Worm (Caenorhabditis elegans) whole organism, L4/young adult: ENCODE results near the gene nhr-25.

Experiments used
- W03F9.2 ChIP-seq: fragments of 150-350 bp; optimal IDR thresholded peaks from 2 replicates; lab custom pipeline; 2014; ENCODE audit warnings: missing biosample characterization, missing genetic modification characterization
- dao-5 ChIP-seq: sonication (generic microtip); optimal IDR thresholded peaks from 2 replicates; lab custom pipeline; 2016; ENCODE audit warnings: missing genotype, missing genetic modification characterization, moderate library complexity, missing compliant biosample characterization
- him-1 ChIP-seq: sonication (generic microtip); optimal IDR thresholded peaks from 2 replicates; lab custom pipeline; 2016; ENCODE audit warnings: missing genotype, missing genetic modification reagents, missing genetic modification characterization, missing compliant biosample characterization

nhr-25 gene

DNA sequence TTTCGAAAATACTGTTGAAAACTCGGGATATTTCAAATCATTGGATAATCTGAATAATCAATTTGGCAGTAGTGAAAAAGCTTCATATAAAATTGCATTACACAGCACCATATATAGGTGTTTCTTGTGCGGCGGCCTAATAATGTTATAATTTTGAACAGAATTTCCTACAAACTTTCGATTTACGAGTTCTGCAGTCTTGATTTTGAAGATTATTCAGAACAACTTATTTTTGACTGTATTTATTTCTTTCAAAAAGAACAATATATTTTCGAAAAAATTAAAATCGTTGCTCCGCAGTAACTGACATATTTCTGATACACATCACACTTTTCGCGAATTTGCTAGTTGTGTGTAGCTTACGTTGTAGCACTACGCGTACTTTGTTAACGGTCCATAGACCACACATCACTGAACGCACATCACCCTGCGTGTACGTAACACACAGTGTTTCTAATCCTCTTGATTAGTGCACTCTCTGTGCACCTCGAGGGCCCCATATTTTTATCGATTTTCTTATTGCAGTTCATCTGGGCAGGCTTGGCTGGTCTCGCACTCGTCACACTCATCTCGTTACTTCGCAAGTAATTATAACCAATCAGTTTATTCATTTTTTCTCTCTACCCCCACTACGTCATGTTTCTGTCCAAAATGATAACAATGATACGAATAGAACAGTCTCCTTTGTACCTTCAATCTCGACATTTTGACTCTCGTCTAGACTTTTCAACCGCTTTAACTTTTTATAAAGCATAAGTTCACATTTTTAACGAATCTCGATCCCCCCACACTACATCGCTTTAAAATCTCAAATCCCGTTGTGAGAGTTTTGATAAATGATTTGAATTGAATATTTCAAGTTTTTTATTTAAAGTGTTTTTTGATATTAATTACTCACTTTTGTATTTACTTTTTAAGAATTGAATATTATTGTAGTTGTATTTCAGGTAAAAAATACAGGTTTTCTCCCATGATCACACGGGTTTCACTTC lies 17.5 kb upstream of the nhr-25 start, which contains the start of the genes F11C1.1 and vwa-8:
TSS of gene F11C1.1 (minus strand) at position 51 of the 992 bp plus-strand sequence.
TSS of gene vwa-8 (plus strand) at position 942 of the 992 bp plus-strand sequence.
- TF ChIP-seq dao-5: no peak
- TF ChIP-seq W03F9.2: no peak
- TF ChIP-seq him-1: no peak

DNA sequence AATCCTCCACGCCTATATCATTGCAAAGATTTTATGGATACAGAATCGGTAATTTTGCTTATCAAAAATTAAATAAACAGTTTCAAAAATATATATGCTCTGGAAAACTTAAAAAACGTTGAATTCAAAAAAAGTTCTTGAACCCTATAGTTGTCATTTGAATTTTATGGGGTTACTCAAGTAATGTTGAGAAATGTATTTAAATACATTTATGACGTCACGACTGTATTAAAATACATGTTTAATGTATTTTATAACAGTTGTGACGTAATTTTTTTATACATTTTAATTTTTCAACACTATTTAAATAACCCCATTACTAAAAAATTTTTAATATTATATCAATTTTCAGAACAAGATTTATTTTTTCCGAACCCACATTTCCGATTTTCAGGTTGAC lies 12.1 kb upstream of the nhr-25 start:
- TF ChIP-seq dao-5: no peak
- no peak for TF ChIP-seq him-1
- no peak for TF ChIP-seq W03F9.2

DNA sequence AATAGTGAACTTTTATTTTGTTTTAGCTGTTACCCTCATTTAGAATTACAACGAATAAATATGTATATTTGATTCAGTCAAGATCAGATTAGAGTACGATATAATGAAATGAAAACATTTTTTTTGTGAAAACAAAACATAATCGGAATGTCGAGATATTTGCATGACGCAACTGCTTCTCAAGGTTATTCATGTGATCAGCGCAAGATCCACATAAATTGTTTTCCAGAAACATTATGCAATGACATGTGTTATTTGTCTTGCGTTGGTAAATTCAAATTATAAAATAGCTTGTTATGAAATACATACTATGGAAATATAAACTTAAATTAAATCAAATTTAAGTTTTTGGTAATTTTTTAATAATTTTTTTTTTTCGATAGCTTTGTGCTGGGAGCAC lies 8.7 kb upstream of the nhr-25 start:
- TF ChIP-seq W03F9.2: no peak
- no peak for TF ChIP-seq dao-5
- no peak for TF ChIP-seq him-1

DNA sequence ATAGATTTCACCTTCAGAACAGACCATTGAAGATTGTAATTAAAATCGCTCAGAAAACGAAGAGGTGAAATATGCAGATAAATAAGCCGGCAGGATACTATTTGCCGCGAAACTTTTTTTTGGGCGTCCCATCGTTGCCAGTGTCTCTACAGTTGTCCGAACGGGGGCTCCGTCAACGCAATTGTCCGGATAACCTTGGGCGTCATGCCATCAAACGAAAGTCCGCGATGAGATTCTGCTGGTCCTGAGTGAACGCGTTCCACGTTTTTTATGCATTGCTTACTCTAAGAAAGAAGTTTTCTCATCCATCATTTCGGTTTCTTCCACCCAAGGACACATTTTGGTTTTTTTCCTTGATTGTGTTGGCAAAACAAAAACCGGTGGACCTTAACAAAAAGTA lies 7.5 kb upstream of the nhr-25 start:
- TF ChIP-seq W03F9.2 (no peak), him-1 (no peak), dao-5 (no peak)

DNA sequence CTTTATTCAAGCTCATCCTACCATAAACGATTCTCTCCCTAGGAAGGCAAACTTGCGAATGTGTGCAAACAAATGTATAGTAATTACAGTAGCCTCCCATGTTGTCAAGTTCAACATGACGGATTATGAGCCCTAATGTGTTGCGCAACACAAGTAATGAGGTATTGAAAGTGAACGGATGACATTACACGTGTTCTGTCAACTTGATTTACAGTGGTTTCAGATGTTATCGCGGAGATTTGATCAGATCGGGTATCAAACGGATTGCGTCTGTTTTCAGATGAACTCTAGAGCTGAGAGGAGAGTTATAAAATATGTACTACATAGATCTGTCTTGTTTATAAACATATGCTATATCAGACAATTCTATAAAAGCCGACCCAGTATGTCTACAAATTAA lies 6.0 kb upstream of the nhr-25 start:
- TF ChIP-seq W03F9.2 (no peak), dao-5 (no peak), him-1 (no peak)

DNA sequence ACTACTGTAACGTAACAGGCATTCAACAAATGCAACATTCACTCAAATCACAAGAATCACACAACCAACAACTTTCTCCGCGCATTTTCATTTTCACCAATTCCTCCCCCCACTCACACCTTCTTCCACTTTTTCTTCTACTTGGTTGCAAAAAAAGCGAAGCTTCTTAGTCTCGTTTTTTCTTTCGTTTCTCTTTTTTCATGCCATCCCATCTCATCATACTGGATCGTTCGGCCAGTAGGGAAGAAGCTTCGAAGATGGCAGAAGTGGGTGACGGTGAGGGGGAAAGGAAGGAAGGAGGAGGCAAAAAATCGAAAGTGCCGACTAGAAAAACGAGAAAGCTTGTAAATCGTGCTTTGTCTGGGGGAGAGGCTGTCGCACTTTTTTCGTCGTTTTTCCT lies 5.2 kb upstream of the nhr-25 start:
- no peak for TF ChIP-seq him-1
- no peak for TF ChIP-seq W03F9.2
- no peak for TF ChIP-seq dao-5

DNA sequence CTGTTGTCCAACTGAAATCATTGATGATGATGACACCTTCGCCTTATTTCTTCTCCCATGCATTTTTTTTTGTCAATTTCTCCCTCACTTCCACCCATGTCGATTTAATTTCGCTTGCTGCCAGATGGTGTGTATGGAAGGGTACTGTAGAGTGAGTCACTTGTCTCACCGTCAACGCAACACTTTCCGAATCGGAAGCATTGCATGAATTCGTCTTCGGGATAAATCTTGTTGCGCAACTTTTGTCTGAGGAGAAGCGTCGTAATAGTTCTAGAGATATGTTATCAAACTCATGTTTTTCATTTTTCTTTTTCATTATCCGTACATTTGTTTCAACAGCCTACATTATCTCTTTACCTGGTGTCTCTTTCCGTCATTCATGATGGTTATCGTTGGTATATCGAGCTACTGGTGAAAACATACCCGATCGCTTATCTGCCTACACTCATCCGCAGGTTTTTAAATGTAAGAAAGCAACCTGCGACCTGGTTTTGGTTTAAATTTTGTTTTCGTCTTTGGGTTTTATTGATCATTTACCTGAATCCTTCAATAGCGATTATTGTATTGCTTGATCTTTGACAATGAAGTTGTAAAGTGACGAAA lies 3.7 kb upstream of the nhr-25 start:
- no peak for TF ChIP-seq him-1

DNA sequence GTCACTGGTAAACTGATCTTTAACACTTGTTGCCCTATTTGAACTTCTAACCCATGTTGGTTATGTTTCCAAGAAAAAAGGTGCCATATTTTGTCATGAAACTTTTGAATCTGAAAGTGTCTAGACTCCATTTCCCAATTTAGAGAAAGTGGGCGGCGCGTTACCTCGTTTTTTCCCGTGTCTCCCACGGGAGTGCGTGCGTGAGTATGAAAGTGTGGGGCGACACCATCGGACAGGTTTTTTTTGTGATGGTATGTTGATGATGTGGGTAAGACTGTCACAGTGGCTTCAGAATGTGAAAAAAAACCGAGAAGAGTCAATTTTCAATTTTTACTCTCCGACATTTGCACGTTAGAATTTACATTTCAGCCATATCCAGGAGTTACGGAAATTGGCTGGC lies 2.6 kb upstream of the nhr-25 start:
- TF ChIP-seq W03F9.2 (no peak), him-1 (no peak), dao-5 (no peak)

DNA sequence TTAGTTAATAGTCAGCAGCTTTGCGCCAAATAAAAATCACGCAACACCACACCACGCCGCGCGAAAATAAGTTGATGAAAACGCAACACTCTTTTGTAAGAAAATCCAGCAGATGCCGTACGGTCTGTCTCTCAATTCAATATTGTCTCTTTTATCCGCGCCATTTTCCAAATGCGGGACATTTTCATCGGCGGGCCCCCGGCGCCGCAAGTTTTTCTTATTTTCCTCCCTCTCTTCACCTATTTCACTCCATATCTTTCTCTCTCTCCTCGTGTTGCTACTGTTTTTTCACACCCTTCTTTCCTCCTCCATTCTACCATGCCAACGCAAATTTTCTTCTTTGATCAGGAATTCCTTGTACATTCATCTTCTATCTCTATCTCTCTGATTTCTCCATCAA lies 2.0 kb upstream of the nhr-25 start:
- TF ChIP-seq him-1 (no peak), dao-5 (no peak), W03F9.2 (no peak)

DNA sequence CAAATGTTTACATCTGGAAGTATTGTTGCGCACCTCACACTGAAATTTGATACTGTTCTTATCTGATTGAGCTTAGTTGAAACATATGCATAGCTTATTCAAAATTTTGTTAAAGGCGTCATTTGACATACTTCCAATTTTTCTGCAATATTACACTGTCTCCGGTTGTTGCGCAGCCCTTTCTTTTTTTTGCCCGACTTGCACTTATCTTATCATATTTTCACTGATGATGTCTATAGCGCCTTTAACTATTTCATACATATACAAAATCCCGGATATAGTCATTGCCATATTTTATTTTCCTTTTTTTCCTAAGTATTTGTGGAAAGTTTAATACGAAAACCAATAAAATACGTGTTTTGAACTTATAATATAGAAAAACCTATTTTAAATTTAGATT lies 1.6 kb upstream of the nhr-25 start:
- no peak for TF ChIP-seq W03F9.2
- TF ChIP-seq him-1: no peak
- TF ChIP-seq dao-5: no peak

DNA sequence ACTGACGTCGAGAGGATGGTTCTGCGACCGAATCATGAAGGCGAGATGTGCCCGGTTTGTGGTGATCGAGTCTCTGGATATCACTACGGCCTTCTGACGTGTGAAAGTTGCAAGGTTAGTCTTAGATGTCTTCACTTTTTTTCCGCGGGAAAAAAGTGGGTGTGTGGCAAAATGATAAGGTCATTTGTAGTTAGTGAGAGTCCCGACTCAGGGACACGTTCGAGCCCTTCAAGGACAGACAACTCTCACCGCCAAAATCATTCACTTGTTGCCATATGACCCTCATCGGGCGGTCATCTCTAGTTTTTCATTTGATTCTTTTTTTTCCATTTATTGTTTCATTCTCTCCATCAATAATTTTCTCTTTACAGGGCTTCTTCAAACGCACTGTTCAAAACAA lies 602 bp downstream of the nhr-25 start:
- TF ChIP-seq W03F9.2 (no peak), him-1 (no peak)

DNA sequence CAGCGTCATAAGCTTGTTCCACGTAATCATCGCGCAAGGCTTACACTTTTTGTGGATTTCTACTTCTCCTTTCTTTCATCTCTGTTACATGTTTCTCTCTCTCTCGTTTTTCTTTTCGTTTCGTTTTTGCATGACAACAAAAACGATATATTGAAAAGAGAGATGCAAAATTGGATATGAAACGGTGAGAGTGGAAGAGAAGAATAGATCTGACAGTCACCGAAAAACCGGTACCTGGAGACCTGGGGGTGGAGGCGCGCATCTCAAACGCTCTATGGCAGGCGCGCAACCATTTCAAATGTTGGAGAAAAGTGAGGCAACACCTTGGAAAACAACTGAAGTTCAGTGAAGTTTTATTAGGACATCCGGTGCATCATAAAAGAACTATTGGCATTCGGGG lies 1.4 kb downstream of the nhr-25 start:
- no peak for TF ChIP-seq dao-5
- no peak for TF ChIP-seq W03F9.2
- TF ChIP-seq him-1: no peak

DNA sequence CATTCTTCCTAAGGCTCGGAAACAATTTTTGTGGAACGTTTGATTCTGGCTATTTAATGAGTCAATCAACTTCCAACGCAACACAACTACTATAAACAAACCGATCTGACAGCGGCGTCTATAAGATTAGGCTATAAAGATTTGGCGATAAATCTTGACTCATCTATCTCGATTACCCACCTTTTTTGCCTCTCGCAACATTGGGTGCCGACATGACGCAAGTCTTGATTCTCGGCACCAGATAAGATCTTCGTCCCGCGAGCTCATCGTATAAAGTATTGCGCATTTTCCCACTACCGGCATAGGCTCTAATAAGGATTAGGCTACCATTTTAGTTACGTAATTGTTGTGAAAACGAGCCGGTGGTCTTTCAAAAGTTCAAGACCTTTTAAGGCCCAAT lies 3.6 kb downstream of the nhr-25 start:
- no peak for TF ChIP-seq W03F9.2
- no peak for TF ChIP-seq him-1
- no peak for TF ChIP-seq dao-5

DNA sequence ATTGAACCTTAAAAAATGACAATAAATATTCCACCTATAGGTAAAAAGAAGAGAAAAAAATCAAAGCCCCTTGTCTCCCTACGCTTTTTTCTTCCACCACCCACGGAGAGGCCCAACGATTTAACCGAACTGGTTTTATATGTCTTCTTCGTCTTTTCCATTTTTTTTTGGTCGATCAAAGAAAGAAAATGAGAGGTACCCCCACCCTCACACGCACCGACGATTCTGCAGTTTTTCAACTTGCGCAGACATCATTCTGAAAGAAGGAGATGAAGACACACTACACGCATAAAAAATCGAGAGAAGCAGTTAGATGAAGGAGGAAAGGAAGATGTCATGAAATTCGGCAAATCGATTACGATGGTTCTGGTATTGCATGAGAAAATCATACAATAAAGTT lies 6.0 kb downstream of the nhr-25 start:
- TF ChIP-seq him-1 (no peak), W03F9.2 (no peak), dao-5 (no peak)

DNA sequence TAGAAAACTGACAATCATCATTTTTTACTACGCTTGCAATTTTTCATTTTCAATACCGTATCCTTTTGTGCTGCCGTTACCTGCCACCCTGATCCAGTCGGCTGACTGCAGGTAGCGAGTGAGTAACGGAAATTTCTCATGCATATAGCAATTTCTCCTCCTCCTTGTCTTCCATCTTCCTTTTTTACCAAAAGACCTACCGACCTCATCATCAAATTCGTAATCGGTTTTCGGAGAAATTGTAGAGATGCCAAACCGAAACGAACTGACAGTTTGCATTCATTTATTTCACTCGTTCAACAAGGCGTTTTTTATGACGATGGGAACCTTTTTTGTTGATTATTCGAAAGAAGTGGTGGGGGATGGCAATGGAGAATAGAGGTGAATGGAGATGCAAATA lies 8.0 kb downstream of the nhr-25 start:
- TF ChIP-seq dao-5 (no peak), him-1 (no peak), W03F9.2 (no peak)

DNA sequence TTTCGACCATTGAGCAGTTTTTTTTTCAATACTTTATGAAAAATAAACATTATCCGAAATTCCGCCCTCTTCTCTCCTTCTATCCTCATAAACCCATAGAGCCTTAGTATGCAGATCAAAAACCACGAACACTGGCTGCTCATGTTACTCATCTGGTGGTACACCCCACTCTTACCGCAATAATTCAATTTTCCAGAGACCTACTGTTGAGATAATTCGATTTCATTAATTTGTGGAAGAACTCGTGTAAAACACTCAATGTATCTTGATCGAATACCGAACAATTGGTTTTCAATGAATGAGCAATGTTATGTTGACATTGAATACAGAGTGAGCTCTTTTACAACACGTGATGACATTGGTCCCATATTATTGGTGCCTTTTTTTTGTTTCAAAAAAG lies 13.2 kb downstream of the nhr-25 start:
- no peak for TF ChIP-seq him-1
- no peak for TF ChIP-seq dao-5
- no peak for TF ChIP-seq W03F9.2
